Worm (Caenorhabditis elegans): ENCODE measurements around the gene mig-10.

- TF ChIP-seq fos-1 (tag; optimal IDR thresholded peaks at IDR 0.05) (peak; percentile 56), ztf-11 (tag; optimal IDR thresholded peaks at IDR 0.05) (no peak), mab-5 (tag; optimal IDR thresholded peaks at IDR 0.05) (no peak), ama-1 (optimal IDR thresholded peaks at IDR 0.05) (no peak), elt-3 (tag; optimal IDR thresholded peaks at IDR 0.05) (no peak), aly-2 (tag; optimal IDR thresholded peaks at IDR 0.05) (no peak)
Measured at ce11 chrIII:8293260-8293659, 14.4 kb downstream of the mig-10 start.

All from whole organism, L2 larva.